Fruit fly (Drosophila melanogaster) S2 (cell line): ENCODE measurements around the gene Drak.

Experiments used
- CG8478 ChIP-seq: fragments of >200 bp; optimal IDR thresholded peaks from 2 replicates; lab custom pipeline; 2018
- CTCF ChIP-seq, 2 experiments: fragments of >200 bp; optimal IDR thresholded peaks; 2 replicates each; lab custom pipeline; 2018

- no peak for TF ChIP-seq CG8478 (lab: Kevin White, UChicago)
- no peak for TF ChIP-seq CTCF (optimal IDR thresholded peaks at IDR 0.05; lab: Kevin White, UChicago)
Measured at dm6 chrX:11512868-11513267, 19.9 kb downstream of the Drak start.
